Fruit fly (Drosophila melanogaster): ENCODE results near the gene U4-U6-60K.
A peak's percentile ranks its signal among the peaks of the same experiment; 100 is the strongest.

Gene U4-U6-60K

DNA sequence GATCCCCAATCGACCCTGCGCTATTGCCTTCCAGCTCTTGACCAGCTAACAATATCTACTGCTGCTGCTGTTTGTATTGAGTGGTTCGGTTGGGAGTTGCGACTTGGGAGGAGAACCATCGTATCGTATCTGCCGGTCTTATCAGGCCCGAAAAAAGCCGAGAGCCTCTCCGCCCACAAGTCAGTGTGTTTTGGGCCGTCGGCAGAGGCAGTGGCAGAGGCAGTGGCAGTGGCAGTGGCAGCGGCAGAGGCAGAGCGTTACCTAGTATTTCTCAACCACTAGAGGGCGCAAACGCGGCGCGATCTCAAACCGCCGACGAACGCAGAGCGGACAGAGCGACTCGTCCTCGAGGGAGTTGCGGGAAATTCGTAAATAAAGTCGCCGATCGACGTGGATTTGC lies 43.6 kb downstream of the U4-U6-60K start, which contains the start of gene SecCl:
Gene SecCl, plus strand, starts transcription at position 18 of the 400 bp plus-strand sequence.
- TF ChIP-seq CG13894 (tag; optimal IDR thresholded peaks at IDR 0.05) (peak; percentile 90), caup (GFP tag; optimal IDR thresholded peaks at IDR 0.05; ENCODE audit: severe bottlenecking) (no peak), aop (GFP tag; IDR thresholded peaks at IDR 0.05) (0 out of 2 replicates have a peak, but pooled peaks have one; percentile 11), tap (tag; optimal IDR thresholded peaks at IDR 0.05) (no peak), CG6813 (GFP tag; optimal IDR thresholded peaks at IDR 0.05) (no peak), CG18599 (GFP tag; optimal IDR thresholded peaks at IDR 0.05) (peak; percentile 23), mirr (GFP tag; optimal IDR thresholded peaks at IDR 0.05) (peak; percentile 36), HmgZ (tag; optimal IDR thresholded peaks at IDR 0.05) (peak; percentile 60), Taf1 (GFP tag; IDR thresholded peaks at IDR 0.05) (no peak), MTF-1 (GFP tag; optimal IDR thresholded peaks at IDR 0.05; ENCODE audit: borderline replicate concordance) (no peak), CG8290 (GFP tag; optimal IDR thresholded peaks at IDR 0.05) (peak; percentile 100), CG8290 (tag; optimal IDR thresholded peaks at IDR 0.05) (peak; percentile 63 to 95), Deaf1 (tag; optimal IDR thresholded peaks at IDR 0.05) (peak; percentile 94), phol (tag; optimal IDR thresholded peaks at IDR 0.05) (no peak), sens (GFP tag) (no peak), z (GFP tag; IDR thresholded peaks at IDR 0.05) (peak; percentile 63; the same call in 1 of the 3 replicates), CG17385 (GFP tag; optimal IDR thresholded peaks at IDR 0.05) (no peak), Adf1 (GFP tag; IDR thresholded peaks at IDR 0.05) (peak; percentile 97), CTCF (GFP tag; optimal IDR thresholded peaks at IDR 0.05) (peak; percentile 88), p53 (GFP tag; optimal IDR thresholded peaks at IDR 0.05) (no peak), Med (GFP tag) (peak; percentile 62), GATAe (GFP tag; conservative IDR thresholded peaks at IDR 0.05) (peak; percentile 53), Rfx (GFP tag; IDR thresholded peaks at IDR 0.05) (0 out of 2 replicates have a peak, but pooled peaks have one; percentile 14), CG10543 (GFP tag; optimal IDR thresholded peaks at IDR 0.05) (peak; percentile 39), CG6791 (GFP tag; IDR thresholded peaks at IDR 0.05; ENCODE audit: partially characterized antibody) (peak; percentile 98), CG5180 (GFP tag; optimal IDR thresholded peaks at IDR 0.05) (peak; percentile 87), ci (GFP tag; IDR thresholded peaks at IDR 0.05) (peak; percentile 55; the same call in 1 of the 3 replicates), C15 (GFP tag; IDR thresholded peaks at IDR 0.05) (0 out of 3 replicates have a peak, but pooled peaks have one; percentile 4), lab (GFP tag; optimal IDR thresholded peaks at IDR 0.05) (peak; percentile 23), exex (tag; optimal IDR thresholded peaks at IDR 0.05) (peak; percentile 31), HLH4C (GFP tag; IDR thresholded peaks at IDR 0.05; ENCODE audit: partially characterized antibody) (no peak), fru (optimal IDR thresholded peaks at IDR 0.05) (no peak), gsb-n (tag; optimal IDR thresholded peaks at IDR 0.05) (no peak), bowl (GFP tag; IDR thresholded peaks at IDR 0.05) (0 out of 2 replicates have a peak, but pooled peaks have one; percentile 5), sug (tag; optimal IDR thresholded peaks at IDR 0.05) (peak; percentile 44), lov (optimal IDR thresholded peaks at IDR 0.05) (no peak), lov (GFP tag; IDR thresholded peaks at IDR 0.05) (0 out of 3 replicates have a peak, but pooled peaks have one; percentile 20), grn (GFP tag; optimal IDR thresholded peaks at IDR 0.05) (peak; percentile 54)

DNA sequence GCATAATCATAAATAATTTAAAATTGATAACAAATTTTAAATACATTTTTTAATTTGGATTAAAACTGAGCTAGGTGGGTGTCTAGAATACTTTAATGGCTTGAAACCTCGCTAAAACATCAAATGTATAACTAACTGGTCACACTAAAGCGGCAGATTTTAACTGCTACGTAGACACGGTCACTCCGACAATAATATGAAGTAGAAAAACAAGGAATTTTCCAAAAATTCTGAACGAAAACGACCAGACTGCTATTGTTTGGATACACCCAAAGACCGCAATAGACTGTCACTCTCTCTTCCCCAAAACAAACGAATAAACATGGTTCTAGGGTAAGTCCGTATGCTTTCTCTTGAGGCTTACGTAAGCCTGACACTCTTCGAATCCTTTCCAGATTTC lies 47.9 kb downstream of the U4-U6-60K start, which contains the start of gene QIL1:
Gene QIL1, plus strand, starts transcription at position 142 of the 400 bp plus-strand sequence.
- TF ChIP-seq CG17912 (GFP tag; optimal IDR thresholded peaks at IDR 0.05) (no peak), CG8924 (tag; optimal IDR thresholded peaks at IDR 0.05) (peak; percentile 28), CG6175 (GFP tag; IDR thresholded peaks at IDR 0.05) (no peak), Max (GFP tag; optimal IDR thresholded peaks at IDR 0.05) (no peak), Meics (GFP tag; optimal IDR thresholded peaks at IDR 0.05) (no peak), CG2202 (tag; optimal IDR thresholded peaks at IDR 0.05) (no peak), trem (tag; optimal IDR thresholded peaks at IDR 0.05) (peak; percentile 77), CG13296 (GFP tag; optimal IDR thresholded peaks at IDR 0.05) (no peak), Dref (GFP tag; IDR thresholded peaks at IDR 0.05) (peak; percentile 44; the same call in 1 of the 2 replicates), dimm (GFP tag; IDR thresholded peaks at IDR 0.05) (no peak), CG7839 (tag; optimal IDR thresholded peaks at IDR 0.05) (no peak), CG17361 (GFP tag; IDR thresholded peaks at IDR 0.05) (0 out of 3 replicates have a peak, but pooled peaks have one; percentile 33), CG6683 (GFP tag; optimal IDR thresholded peaks at IDR 0.05) (no peak), CG30020 (tag; optimal IDR thresholded peaks at IDR 0.05) (peak; percentile 64), dysf (GFP tag; IDR thresholded peaks at IDR 0.05) (no peak), BEAF-32 (GFP tag; optimal IDR thresholded peaks at IDR 0.05) (peak; percentile 41)
